Fruit fly (Drosophila melanogaster): ENCODE measurements around the gene CG4520.

CG4520 gene

DNA sequence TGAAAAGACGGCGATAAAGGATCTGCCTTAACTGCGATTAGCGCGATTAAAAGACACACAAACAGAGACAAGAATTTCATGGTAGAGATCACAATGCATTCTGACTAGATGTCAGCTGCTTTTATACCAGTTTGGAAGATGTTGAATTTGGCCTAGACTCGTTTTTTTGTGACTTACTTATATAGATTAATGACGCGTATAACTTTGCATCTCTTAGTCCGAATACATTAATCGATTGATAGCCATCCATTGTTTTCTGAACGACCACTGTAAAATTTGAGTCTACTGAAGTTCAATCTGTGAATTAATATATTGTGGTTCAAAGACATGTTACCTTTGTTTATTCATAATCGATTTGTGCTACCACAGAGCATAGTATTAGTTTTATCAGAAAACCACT lies 30.8 kb downstream of the CG4520 start, which contains the start of gene CG45207:
Gene CG45207 (minus strand): TSS at position 101 of the 400 bp plus-strand sequence.
- TF ChIP-seq psq (optimal IDR thresholded peaks at IDR 0.05) (no peak), h (optimal IDR thresholded peaks at IDR 0.05) (no peak), Myc (optimal IDR thresholded peaks at IDR 0.05) (no peak), ttk (optimal IDR thresholded peaks at IDR 0.05) (no peak), Sin3A (optimal IDR thresholded peaks at IDR 0.05) (no peak), insv (optimal IDR thresholded peaks at IDR 0.05) (no peak)

DNA sequence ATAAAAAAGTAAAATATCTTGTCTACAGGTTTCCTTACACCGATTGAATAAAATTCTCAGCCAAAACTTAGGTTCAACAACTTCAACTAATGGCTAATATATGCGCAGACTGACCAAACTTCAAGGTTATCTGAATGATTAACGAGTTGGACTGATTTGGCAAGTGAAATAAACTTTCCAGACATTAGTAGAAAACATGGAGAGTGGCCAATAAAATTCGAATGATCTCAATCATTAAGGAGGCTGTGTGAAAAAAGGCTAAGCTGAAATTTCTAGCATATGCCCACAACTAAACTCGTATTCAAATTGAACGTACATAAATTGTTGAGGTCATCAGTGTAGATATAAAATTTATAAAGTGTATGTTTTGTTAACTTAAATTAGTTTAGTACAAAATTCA lies 35.1 kb downstream of the CG4520 start, which contains the start of gene CG5614:
Gene CG5614 (plus strand): TSS at position 301 of the 400 bp plus-strand sequence.
- TF ChIP-seq Sin3A (optimal IDR thresholded peaks at IDR 0.05), result no peak
- TF ChIP-seq Myc (optimal IDR thresholded peaks at IDR 0.05), result no peak
- TF ChIP-seq insv (optimal IDR thresholded peaks at IDR 0.05), result no peak
- TF ChIP-seq ttk (optimal IDR thresholded peaks at IDR 0.05), result no peak
- TF ChIP-seq psq (optimal IDR thresholded peaks at IDR 0.05), result no peak
- no peak for TF ChIP-seq h (optimal IDR thresholded peaks at IDR 0.05)

DNA sequence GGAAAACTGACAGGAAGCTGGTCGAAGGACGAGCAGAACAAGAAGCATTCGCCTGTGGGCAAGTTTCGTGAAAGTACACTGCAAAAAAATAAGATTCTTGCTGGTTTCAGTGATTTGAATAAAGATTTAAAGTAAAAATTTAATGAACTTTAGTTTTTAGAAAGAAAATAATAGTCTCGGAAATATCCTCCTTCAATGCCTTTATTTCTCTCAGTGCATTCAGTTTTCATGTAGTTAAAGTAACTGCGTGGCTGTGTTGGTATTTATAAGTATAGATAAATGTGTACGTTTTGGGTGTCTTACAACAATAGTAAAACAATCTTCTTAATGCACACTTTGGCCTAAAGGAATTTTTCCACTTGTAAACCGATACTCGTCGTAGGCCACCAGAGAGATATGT lies 39.8 kb downstream of the CG4520 start:
- no peak for TF ChIP-seq Myc (optimal IDR thresholded peaks at IDR 0.05)
- TF ChIP-seq Sin3A (optimal IDR thresholded peaks at IDR 0.05), result no peak
- TF ChIP-seq psq (optimal IDR thresholded peaks at IDR 0.05), result no peak

DNA sequence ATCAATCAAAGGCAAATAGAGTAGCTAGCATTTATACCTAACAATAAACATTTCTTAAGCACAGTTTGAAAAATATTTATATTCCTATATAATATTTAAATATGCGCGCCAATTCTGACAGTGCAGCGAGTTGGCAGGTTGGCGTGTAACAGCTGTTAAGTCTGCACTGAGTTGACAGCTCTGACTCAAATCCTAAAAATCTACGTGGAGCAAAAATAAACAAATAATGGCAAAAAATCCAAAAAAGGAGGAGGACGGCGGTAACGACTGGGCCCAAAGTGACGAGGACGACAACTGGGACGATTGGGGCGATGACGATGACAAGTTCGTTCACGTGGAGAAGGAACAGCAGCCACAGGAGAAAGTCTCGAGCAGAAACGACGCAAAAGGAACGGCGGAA lies 42.1 kb downstream of the CG4520 start, which contains the start of gene CG9590:
Gene CG9590 (plus strand): TSS at position 166 of the 400 bp plus-strand sequence.
- TF ChIP-seq Myc (optimal IDR thresholded peaks at IDR 0.05) (no peak), Sin3A (optimal IDR thresholded peaks at IDR 0.05) (no peak), ttk (optimal IDR thresholded peaks at IDR 0.05) (no peak), h (optimal IDR thresholded peaks at IDR 0.05) (no peak), insv (optimal IDR thresholded peaks at IDR 0.05) (no peak)

DNA sequence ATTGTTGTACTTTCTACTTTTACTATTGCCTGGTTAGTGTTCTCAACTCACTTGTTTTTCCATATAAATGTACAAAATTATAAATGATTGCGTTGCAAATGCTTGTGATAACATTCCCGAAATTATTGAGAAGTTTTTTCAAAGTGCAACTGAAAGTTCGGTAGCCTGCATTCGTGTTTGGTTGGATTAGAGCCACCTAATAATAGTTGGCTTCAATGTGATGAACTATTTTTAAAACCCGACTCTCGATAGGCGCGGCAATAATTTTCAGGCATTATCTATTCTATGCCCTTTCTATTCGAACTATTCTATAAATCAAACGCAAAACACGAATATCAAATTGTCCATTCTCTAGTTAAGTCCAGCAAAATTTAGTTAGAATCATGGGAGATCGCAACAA lies 43.8 kb downstream of the CG4520 start, which contains the start of gene Uros2:
Gene Uros2 (plus strand): TSS at position 301 of the 400 bp plus-strand sequence.
- no peak for TF ChIP-seq insv (optimal IDR thresholded peaks at IDR 0.05)
- TF ChIP-seq Myc (optimal IDR thresholded peaks at IDR 0.05), result no peak
- no peak for TF ChIP-seq h (optimal IDR thresholded peaks at IDR 0.05)
- TF ChIP-seq psq (optimal IDR thresholded peaks at IDR 0.05), result no peak

DNA sequence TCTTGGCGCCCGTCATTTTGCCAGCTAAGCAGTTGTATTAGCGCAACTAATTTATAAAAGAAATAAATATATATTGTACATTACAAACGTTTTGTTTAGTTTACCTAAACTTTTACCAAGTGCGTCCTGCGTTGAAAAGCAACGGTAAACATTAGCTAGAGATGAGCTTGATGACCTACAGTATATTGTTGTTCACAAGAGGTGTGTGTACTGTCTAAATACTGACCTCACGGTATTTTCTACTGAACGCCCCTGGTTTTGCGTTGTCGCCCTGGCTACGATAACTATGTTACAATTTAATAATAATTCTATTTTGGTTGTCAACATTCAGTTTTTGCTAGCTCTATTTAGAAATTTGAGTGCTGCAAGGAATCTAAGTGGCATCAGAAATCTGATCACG lies 48.0 kb downstream of the CG4520 start, which contains the start of gene Acyp2:
Gene Acyp2 (plus strand): TSS at position 262 of the 400 bp plus-strand sequence.
- no peak for TF ChIP-seq Sin3A (optimal IDR thresholded peaks at IDR 0.05)
- no peak for TF ChIP-seq psq (optimal IDR thresholded peaks at IDR 0.05)
- no peak for TF ChIP-seq ttk (optimal IDR thresholded peaks at IDR 0.05)
- TF ChIP-seq Myc (optimal IDR thresholded peaks at IDR 0.05), result no peak
- TF ChIP-seq insv (optimal IDR thresholded peaks at IDR 0.05), result no peak
- no peak for TF ChIP-seq h (optimal IDR thresholded peaks at IDR 0.05)

DNA sequence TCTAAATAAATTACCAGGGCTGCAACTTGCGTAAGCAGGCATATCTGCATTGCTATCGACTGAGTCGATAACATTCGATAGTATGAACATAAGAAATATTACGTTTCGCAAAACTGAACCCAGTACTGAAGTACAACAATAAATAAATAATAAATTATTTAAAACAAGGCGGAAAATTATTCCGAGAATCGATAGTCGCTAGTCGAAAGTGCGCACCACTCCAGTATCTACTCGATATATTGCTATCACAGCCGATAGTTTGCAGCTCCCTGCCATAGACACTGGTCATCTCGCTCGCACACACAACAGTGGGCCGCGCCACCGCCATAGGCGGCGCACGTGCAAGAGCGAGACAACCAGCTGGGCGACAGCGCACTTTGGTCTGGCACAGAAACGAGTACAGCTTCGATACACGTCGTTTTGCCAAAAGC lies 48.9 kb downstream of the CG4520 start, which contains the start of gene nsl1:
Gene nsl1 (plus strand): TSS at position 411 of the 431 bp plus-strand sequence.
- TF ChIP-seq h (optimal IDR thresholded peaks at IDR 0.05) (no peak), insv (optimal IDR thresholded peaks at IDR 0.05) (no peak), Sin3A (optimal IDR thresholded peaks at IDR 0.05) (no peak), psq (optimal IDR thresholded peaks at IDR 0.05) (no peak), Myc (optimal IDR thresholded peaks at IDR 0.05) (no peak), ttk (optimal IDR thresholded peaks at IDR 0.05) (no peak)

DNA sequence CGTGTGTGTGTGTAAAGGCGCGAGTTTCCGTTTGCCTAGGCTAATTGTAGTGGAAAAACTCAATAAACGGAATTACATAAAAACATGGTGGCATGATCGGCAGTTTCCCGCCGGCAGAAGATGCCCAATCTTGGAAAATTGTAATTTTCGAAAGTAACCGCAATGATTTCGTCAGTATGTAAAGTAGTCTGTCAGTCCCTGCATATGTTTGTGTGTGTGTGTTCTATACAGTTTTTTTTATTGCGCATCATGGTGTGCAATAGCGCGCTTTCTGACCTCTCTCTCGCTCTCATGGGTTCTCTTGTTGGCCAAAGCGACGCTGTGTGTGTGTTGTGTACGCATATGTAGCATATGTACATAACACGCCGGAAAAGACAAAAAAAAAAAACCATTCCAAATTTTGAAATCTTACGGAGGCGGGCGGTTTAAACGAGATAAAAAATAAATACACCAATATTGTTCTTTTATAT lies 49.8 kb downstream of the CG4520 start:
- no peak for TF ChIP-seq h (optimal IDR thresholded peaks at IDR 0.05)
- TF ChIP-seq Sin3A (optimal IDR thresholded peaks at IDR 0.05), result no peak
- no peak for TF ChIP-seq ttk (optimal IDR thresholded peaks at IDR 0.05)
- TF ChIP-seq psq (optimal IDR thresholded peaks at IDR 0.05), result no peak
- TF ChIP-seq insv (optimal IDR thresholded peaks at IDR 0.05), result no peak
- no peak for TF ChIP-seq Myc (optimal IDR thresholded peaks at IDR 0.05)
